Worm (Caenorhabditis elegans): ENCODE data around the gene tra-1.
"Not testable (repeated sequence)": the region's sequence is repeated elsewhere in the genome, so short reads cannot be mapped to it uniquely, and the experiment has no call there.

DNA sequence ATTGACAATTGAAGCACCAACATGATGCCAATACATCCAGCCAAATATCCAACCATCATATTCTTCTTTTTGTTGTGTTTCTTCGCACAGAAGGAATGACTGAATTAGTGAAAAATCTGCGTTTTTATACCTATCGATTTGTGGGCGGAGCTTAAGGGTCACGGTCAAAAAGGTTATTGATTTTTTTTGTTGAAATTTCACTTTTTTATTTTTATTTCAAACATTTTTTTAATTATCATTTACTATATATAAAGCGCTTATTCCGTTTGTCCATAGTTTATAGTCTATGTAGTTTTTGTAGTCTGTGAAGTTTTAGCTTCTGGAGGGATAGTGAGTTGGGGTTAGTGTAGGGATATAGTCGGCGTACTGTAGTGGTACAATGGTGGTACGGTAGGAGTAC, 29.0 kb upstream of the tra-1 start, which contains the start of gene Y47D3A.13:
- TF ChIP-seq nhr-237 (tag; optimal IDR thresholded peaks at IDR 0.05); nhr-28 (tag; optimal IDR thresholded peaks at IDR 0.05); unc-62 (GFP tag; optimal IDR thresholded peaks at IDR 0.05); ces-1 (GFP tag; optimal IDR thresholded peaks at IDR 0.05); tbx-8 (GFP tag; optimal IDR thresholded peaks at IDR 0.05); nhr-12 (tag; optimal IDR thresholded peaks at IDR 0.05); pha-4 (tag; optimal IDR thresholded peaks at IDR 0.05); unc-39 (tag; optimal IDR thresholded peaks at IDR 0.05); drap-1 (GFP tag; optimal IDR thresholded peaks at IDR 0.05); blmp-1 (tag; optimal IDR thresholded peaks at IDR 0.05); elt-3 (tag; optimal IDR thresholded peaks at IDR 0.05); lsy-2 (tag; optimal IDR thresholded peaks at IDR 0.05): not testable (repeated sequence)
